Fruit fly (Drosophila melanogaster) whole organism, wandering third instar larva: ENCODE results near the gene Or94b.

ENCODE experiments used
- Abd-B ChIP-seq: fragments of >200 bp; optimal IDR thresholded peaks from 2 replicates; lab custom pipeline; 2017; ENCODE audit warnings: missing biosample characterization, missing genetic modification characterization
- CrebA ChIP-seq: fragments of 200-800 bp; sonication (Bioruptor generic); optimal IDR thresholded peaks from 2 replicates; lab custom pipeline; 2016; ENCODE audit warnings: missing biosample characterization, mild to moderate bottlenecking, missing genetic modification characterization, borderline replicate concordance
- HLH106 ChIP-seq: fragments of 200-800 bp; optimal IDR thresholded peaks from 3 replicates; lab custom pipeline; 2019; ENCODE audit warnings: missing biosample characterization, mild to moderate bottlenecking, missing genetic modification characterization, moderate library complexity
- Myc ChIP-seq: fragments of >200 bp; optimal IDR thresholded peaks from 2 replicates; lab custom pipeline; 2017
- N ChIP-seq: fragments of >200 bp; optimal IDR thresholded peaks from 2 replicates; lab custom pipeline; 2018; ENCODE audit warnings: missing biosample characterization, missing external identifiers, missing genetic modification characterization
- br ChIP-seq: fragments of 200-800 bp; sonication (Bioruptor generic); optimal IDR thresholded peaks from 2 replicates; lab custom pipeline; 2016; ENCODE audit warnings: missing biosample characterization, missing genetic modification characterization
- dl ChIP-seq, 2 experiments: fragments of 175-275, 200-275 bp in 1 of 2; fragments of 200-275 bp in 1 of 2; sonication (Bioruptor generic); optimal IDR thresholded peaks; lab custom pipeline; 2018; ENCODE audit warnings: mild to moderate bottlenecking in 2 of 2, missing biosample characterization in 2 of 2, missing genetic modification characterization in 2 of 2, moderate library complexity in 2 of 2; ENCODE audit not compliant: partially characterized antibody in 2 of 2, insufficient read depth in 1 of 2
- jim ChIP-seq: fragments of 175-275, 200-325 bp; sonication (Bioruptor generic); optimal IDR thresholded peaks from 2 replicates; lab custom pipeline; 2016; ENCODE audit warnings: missing biosample characterization, mild to moderate bottlenecking, missing genetic modification characterization
- lola ChIP-seq: fragments of >200 bp; optimal IDR thresholded peaks from 2 replicates; lab custom pipeline; 2017; ENCODE audit warnings: missing biosample characterization, missing genetic modification characterization
- psq ChIP-seq: fragments of 200-800 bp; sonication (Bioruptor generic); optimal IDR thresholded peaks from 3 replicates; lab custom pipeline; 2017; ENCODE audit warnings: missing biosample characterization, mild to moderate bottlenecking, missing genetic modification characterization, moderate library complexity
- sage ChIP-seq: fragments of 200-800 bp; sonication (Bioruptor generic); optimal IDR thresholded peaks from 2 replicates; lab custom pipeline; 2016; ENCODE audit warnings: missing biosample characterization, mild to moderate bottlenecking, missing genetic modification characterization

- TF ChIP-seq CrebA (GFP tag; lab: Kevin White, UChicago) (no peak), dl (GFP tag; optimal IDR thresholded peaks at IDR 0.05; lab: Kevin White, UChicago; ENCODE audit: insufficient read depth in 1 of 2, partially characterized antibody in 2 of 2) (no peak), HLH106 (tag; lab: Kevin White, UChicago) (no peak), lola (GFP tag; lab: Kevin White, UChicago) (no peak), Abd-B (GFP tag; lab: Kevin White, UChicago) (no peak), sage (GFP tag; lab: Kevin White, UChicago) (no peak), Myc (lab: Kevin White, UChicago) (no peak), psq (no peak), jim (GFP tag; lab: Kevin White, UChicago) (no peak), br (GFP tag; lab: Kevin White, UChicago) (no peak), N (GFP tag; lab: Kevin White, UChicago) (no peak)
These were observed 12.1 kb upstream of the Or94b start, which contains the start of gene Gbp3 for dm6 chr3R:22976997-22977396.
